Fruit fly (Drosophila melanogaster) whole organism: ENCODE results near the gene Rbp1-like.

Experiments used
- Dll ChIP-seq: fragments of >200 bp; optimal IDR thresholded peaks from 2 replicates; lab custom pipeline; 2017
- psq ChIP-seq: fragments of >200 bp; optimal IDR thresholded peaks from 2 replicates; lab custom pipeline; 2017

- TF ChIP-seq Dll (lab: Kevin White, UChicago) (no peak), psq (no peak)
Measured at dm6 chrX:13396378-13397099, 11.9 kb upstream of the Rbp1-like start, which contains the start of gene Bcat.
